Worm (Caenorhabditis elegans): Measurements from ENCODE around the gene srv-5.

The srv-5 gene

ce11 chrX:4222779-4223387 is 29.3 kb upstream of the srv-5 start (continued):
- TF ChIP-seq pha-4 (GFP tag; IDR thresholded peaks at IDR 0.05): peak; percentile 86
- no peak for TF ChIP-seq pha-4 (tag; optimal IDR thresholded peaks at IDR 0.05)
- TF ChIP-seq hif-1 (tag; optimal IDR thresholded peaks at IDR 0.05): peak; percentile 11 to 43
- TF ChIP-seq daf-16 (GFP tag; optimal IDR thresholded peaks at IDR 0.05): peak; percentile 56 to 86
- peak; percentile 51 for TF ChIP-seq daf-16 (tag; optimal IDR thresholded peaks at IDR 0.05)
- TF ChIP-seq zip-2 (tag; optimal IDR thresholded peaks at IDR 0.05): no peak
- TF ChIP-seq skn-1 (tag; optimal IDR thresholded peaks at IDR 0.05): no peak
- peak; percentile 13; the same call in 1 of the 2 replicates for TF ChIP-seq lin-29 (GFP tag; IDR thresholded peaks at IDR 0.05)
- TF ChIP-seq lin-39 (tag; optimal IDR thresholded peaks at IDR 0.05): no peak
- peak; percentile 81 for TF ChIP-seq nhr-25 (tag; optimal IDR thresholded peaks at IDR 0.05; ENCODE audit: borderline replicate concordance, insufficient read depth)
- no peak for TF ChIP-seq unc-39 (tag; optimal IDR thresholded peaks at IDR 0.05)
- TF ChIP-seq rbr-2 (tag; optimal IDR thresholded peaks at IDR 0.05): peak; percentile 84
- peak; percentile 92 for TF ChIP-seq T26A8.4 (GFP tag; IDR thresholded peaks at IDR 0.05)
- peak; percentile 88 for TF ChIP-seq ztf-7 (tag; optimal IDR thresholded peaks at IDR 0.05)
- 0 out of 2 replicates have a peak, but pooled peaks have one; percentile 15 for TF ChIP-seq madf-9 (GFP tag; conservative IDR thresholded peaks at IDR 0.05)
- peak; percentile 77 for TF ChIP-seq nhr-28 (tag; optimal IDR thresholded peaks at IDR 0.05)
- TF ChIP-seq hlh-30 (tag; optimal IDR thresholded peaks at IDR 0.05; ENCODE audit: insufficient read depth): peak; percentile 51
- no peak for TF ChIP-seq egl-27 (tag; optimal IDR thresholded peaks at IDR 0.05)
- TF ChIP-seq R02D3.7 (tag; optimal IDR thresholded peaks at IDR 0.05): no peak
- peak; percentile 67 for TF ChIP-seq F37D6.2 (tag; optimal IDR thresholded peaks at IDR 0.05)
- no peak for TF ChIP-seq lin-13 (GFP tag; optimal IDR thresholded peaks at IDR 0.05)
- no peak for TF ChIP-seq ZK546.5 (tag; optimal IDR thresholded peaks at IDR 0.05)
- no peak for TF ChIP-seq daf-12 (tag; optimal IDR thresholded peaks at IDR 0.05)
- TF ChIP-seq nhr-48 (tag; optimal IDR thresholded peaks at IDR 0.05): peak; percentile 88
- no peak for TF ChIP-seq Y105C5A.15 (GFP tag; IDR thresholded peaks at IDR 0.05)
- TF ChIP-seq F49E8.2 (tag; optimal IDR thresholded peaks at IDR 0.05; ENCODE audit: borderline replicate concordance): no peak

- TF ChIP-seq aha-1 (tag): peak; percentile 39
- no peak for TF ChIP-seq arid-1 (GFP tag; conservative IDR thresholded peaks at IDR 0.05)
Observed at ce11 chrX:4235752-4236151, 16.4 kb upstream of the srv-5 start, which contains the start of gene rab-37. rab-37 (minus strand) TSS chrX:4235852.

- peak; percentile 18 for TF ChIP-seq fkh-10 (GFP tag; optimal IDR thresholded peaks at IDR 0.05)
- TF ChIP-seq daf-8 (GFP tag; IDR thresholded peaks at IDR 0.05): no peak
- peak; percentile 79 for TF ChIP-seq ces-1 (GFP tag; optimal IDR thresholded peaks at IDR 0.05)
- no peak for TF ChIP-seq hif-1 (tag; optimal IDR thresholded peaks at IDR 0.05)
- no peak for TF ChIP-seq Y75B8A.6 (GFP tag; IDR thresholded peaks at IDR 0.05)
Observed at ce11 chrX:4238971-4239370, 13.2 kb upstream of the srv-5 start.

DNA sequence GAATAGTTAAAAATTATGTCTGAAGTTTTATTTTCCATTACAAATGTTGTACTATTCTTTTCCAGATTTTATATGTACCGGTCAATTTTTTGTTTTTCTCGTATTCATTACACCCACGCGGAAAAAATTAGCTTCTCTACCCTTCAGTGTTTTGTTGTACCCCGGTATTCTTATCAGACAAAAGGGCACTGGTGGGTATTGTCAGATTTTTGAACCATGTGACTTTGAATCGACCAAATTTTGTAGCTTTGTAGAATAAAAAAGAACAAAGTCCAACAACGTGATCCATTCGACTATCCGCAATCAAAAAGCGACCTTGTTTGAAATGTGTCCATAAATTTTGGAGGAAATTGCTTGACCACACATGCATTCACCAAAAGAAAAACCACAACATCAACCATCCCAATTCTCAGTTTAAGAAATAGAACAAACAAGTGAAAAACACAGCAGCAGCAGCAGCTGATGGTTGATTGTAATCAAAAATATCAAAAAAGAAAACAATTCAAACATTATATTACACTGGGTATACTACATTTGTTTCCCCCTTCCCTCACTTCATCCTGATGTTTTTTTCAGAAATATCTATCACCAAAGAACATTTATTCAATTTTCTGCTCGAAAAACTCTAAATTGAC is 7.5 kb upstream of the srv-5 start:
- peak; percentile 15; the same call in 1 of the 2 replicates for TF ChIP-seq dmd-6 (GFP tag; IDR thresholded peaks at IDR 0.05)
- TF ChIP-seq mdl-1 (tag; optimal IDR thresholded peaks at IDR 0.05): peak in 1 of 2 experiments; percentile 64
- TF ChIP-seq daf-16 (GFP tag; optimal IDR thresholded peaks at IDR 0.05): peak in 1 of 2 experiments; percentile 85
- TF ChIP-seq daf-16 (tag; optimal IDR thresholded peaks at IDR 0.05): peak; percentile 71
- TF ChIP-seq F49E8.2 (tag; optimal IDR thresholded peaks at IDR 0.05; ENCODE audit: borderline replicate concordance): no peak
- TF ChIP-seq unc-62 (GFP tag; optimal IDR thresholded peaks at IDR 0.05 in 1 of 2): peak in 1 of 2 experiments; percentile 78
- TF ChIP-seq unc-62 (tag; optimal IDR thresholded peaks at IDR 0.05): no peak
- TF ChIP-seq nhr-11 (tag; optimal IDR thresholded peaks at IDR 0.05): peak; percentile 2
- peak; percentile 25 for TF ChIP-seq hlh-11 (tag; optimal IDR thresholded peaks at IDR 0.05)
- TF ChIP-seq snpc-1.2 (GFP tag; IDR thresholded peaks at IDR 0.05): no peak
- TF ChIP-seq mep-1 (tag; optimal IDR thresholded peaks at IDR 0.05): peak; percentile 13
- peak; percentile 48 for TF ChIP-seq nhr-77 (tag; optimal IDR thresholded peaks at IDR 0.05)
- TF ChIP-seq Y75B8A.6 (GFP tag; IDR thresholded peaks at IDR 0.05): no peak
- TF ChIP-seq nhr-28 (tag; optimal IDR thresholded peaks at IDR 0.05): peak; percentile 71
- peak; percentile 43 for TF ChIP-seq nhr-48 (tag; optimal IDR thresholded peaks at IDR 0.05)
- TF ChIP-seq hlh-30 (tag; optimal IDR thresholded peaks at IDR 0.05; ENCODE audit: insufficient read depth): peak; percentile 68
- TF ChIP-seq ceh-82 (tag; optimal IDR thresholded peaks at IDR 0.05): no peak
- no peak for TF ChIP-seq egl-43 (GFP tag; IDR thresholded peaks at IDR 0.05)
- TF ChIP-seq zfp-3 (GFP tag; conservative IDR thresholded peaks at IDR 0.05): no peak
- TF ChIP-seq mdt-29 (GFP tag; IDR thresholded peaks at IDR 0.05): peak; percentile 50; the same call in 1 of the 2 replicates

Measured in whole organism, L4 larva.